Fruit fly (Drosophila melanogaster): ENCODE measurements around the gene CG16719.

DNA sequence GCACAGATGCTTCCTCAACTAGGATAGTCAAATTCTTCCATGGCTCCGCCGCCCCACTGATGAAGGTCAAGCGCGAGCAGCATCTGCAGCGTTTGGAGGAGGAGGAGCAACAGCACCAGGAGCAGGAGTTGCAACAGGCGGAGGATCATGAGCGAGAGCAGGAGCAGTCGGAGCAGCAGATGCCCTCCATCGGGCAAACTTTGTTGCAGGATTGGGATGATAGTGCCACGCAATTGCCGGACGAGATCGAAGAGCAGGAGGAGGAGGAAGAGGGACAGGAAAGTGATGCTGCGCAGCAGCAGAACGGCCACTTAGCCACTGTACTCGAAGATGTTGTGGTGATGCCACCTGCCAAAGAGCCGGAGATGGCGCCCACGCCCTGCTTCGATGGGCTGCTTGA lies 20.6 kb downstream of the CG16719 start:
- TF ChIP-seq CTCF (optimal IDR thresholded peaks at IDR 0.05): no peak
- no peak for TF ChIP-seq CG8478 (optimal IDR thresholded peaks at IDR 0.05)
